Worm (Caenorhabditis elegans) whole organism, young adult: ENCODE data around the gene F43G6.4.

Experiments
- B0019.2 ChIP-seq: fragments of 200-800 bp; sonication (Bioruptor generic); conservative IDR thresholded peaks from 2 replicates; pipeline ENCODE4 v1.3.6; 2022; ENCODE audit warnings: missing genetic modification reagents, missing genetic modification characterization, missing compliant biosample characterization
- C17E4.6 ChIP-seq: fragments of 200-800 bp; sonication (Bioruptor generic); IDR thresholded peaks from 2 replicates; pipeline ENCODE4 v1.3.6; 2022; ENCODE audit warnings: missing genetic modification reagents, missing genetic modification characterization, missing compliant biosample characterization
- F10E7.11 ChIP-seq: sonication (generic microtip); optimal IDR thresholded peaks from 2 replicates; lab custom pipeline; 2017; ENCODE audit warnings: mild to moderate bottlenecking, missing genetic modification characterization, moderate library complexity, missing compliant biosample characterization
- F22D6.2 ChIP-seq: sonication (generic microtip); optimal IDR thresholded peaks from 2 replicates; lab custom pipeline; 2016; ENCODE audit warnings: mild to moderate bottlenecking, missing genetic modification characterization, missing compliant biosample characterization
- F23B12.7 ChIP-seq: sonication (generic microtip); optimal IDR thresholded peaks from 2 replicates; lab custom pipeline; 2017; ENCODE audit warnings: missing genetic modification characterization, mild to moderate bottlenecking, missing compliant biosample characterization, antibody characterized with exemption, moderate library complexity; ENCODE audit not compliant: insufficient read depth
- F49E8.2 ChIP-seq: sonication (generic microtip); optimal IDR thresholded peaks from 3 replicates; lab custom pipeline; 2017; ENCODE audit warnings: missing genetic modification characterization, mild to moderate bottlenecking, missing compliant biosample characterization, antibody characterized with exemption, moderate library complexity; ENCODE audit not compliant: insufficient read depth
- K11D2.4 ChIP-seq: fragments of 200-800 bp; sonication (Bioruptor generic); IDR thresholded peaks from 2 replicates; pipeline ENCODE4 v1.3.6; 2022; ENCODE audit warnings: missing genetic modification reagents, missing genetic modification characterization, missing compliant biosample characterization
- K12H6.12 ChIP-seq: fragments of 200-800 bp; sonication (Bioruptor generic); optimal IDR thresholded peaks from 2 replicates; lab custom pipeline; 2018; ENCODE audit warnings: mild to moderate bottlenecking, missing genetic modification characterization, missing compliant biosample characterization
- T26A5.8 ChIP-seq: sonication (generic microtip); optimal IDR thresholded peaks from 2 replicates; lab custom pipeline; 2016; ENCODE audit warnings: missing genetic modification characterization, missing compliant biosample characterization
- Y56A3A.18 ChIP-seq: fragments of 200-800 bp; sonication (Bioruptor generic); IDR thresholded peaks from 2 replicates; pipeline ENCODE4 v1.3.6; 2022; ENCODE audit warnings: missing genetic modification reagents, missing genetic modification characterization, missing compliant biosample characterization
- Y79H2A.3 ChIP-seq: fragments of 200-800 bp; sonication (Bioruptor generic); conservative IDR thresholded peaks from 2 replicates; pipeline ENCODE4 v1.3.6; 2022; ENCODE audit warnings: missing genetic modification reagents, missing genetic modification characterization, missing compliant biosample characterization
- akir-1 ChIP-seq: fragments of 200-800 bp; sonication (Bioruptor generic); optimal IDR thresholded peaks from 2 replicates; lab custom pipeline; 2018; ENCODE audit warnings: mild to moderate bottlenecking, missing genetic modification characterization, moderate library complexity, missing compliant biosample characterization
- aptf-2 ChIP-seq: fragments of 200-800 bp; sonication (Bioruptor generic); conservative IDR thresholded peaks from 2 replicates; pipeline ENCODE4 v1.3.6; 2022; ENCODE audit warnings: missing genetic modification reagents, missing genetic modification characterization, missing compliant biosample characterization
- attf-5 ChIP-seq: fragments of 200-800 bp; sonication (Bioruptor generic); optimal IDR thresholded peaks from 2 replicates; lab custom pipeline; 2018; ENCODE audit warnings: mild to moderate bottlenecking, missing genetic modification characterization, missing compliant biosample characterization
- attf-6 ChIP-seq: fragments of 200-800 bp; sonication (Bioruptor generic); IDR thresholded peaks from 2 replicates; pipeline ENCODE4 v1.3.6; 2022; ENCODE audit warnings: missing genetic modification reagents, missing genetic modification characterization, missing compliant biosample characterization
- bed-2 ChIP-seq: fragments of 200-800 bp; sonication (Bioruptor generic); IDR thresholded peaks from 2 replicates; pipeline ENCODE4 v1.3.6; 2022; ENCODE audit warnings: missing genetic modification reagents, missing genetic modification characterization, missing compliant biosample characterization
- cebp-1 ChIP-seq, 2 experiments: fragments of 200-800 bp in 1 of 2; sonication (Bioruptor generic) in 1 of 2; sonication (generic microtip) in 1 of 2; IDR thresholded peaks in 1 of 2; optimal IDR thresholded peaks in 1 of 2; 2 replicates each; pipeline versions ENCODE4 v1.3.6 to Lab custom; 2017 to 2022; ENCODE audit warnings: missing compliant biosample characterization in 2 of 2, missing genetic modification characterization in 2 of 2, mild to moderate bottlenecking in 1 of 2, missing genetic modification reagents in 1 of 2, moderate library complexity in 1 of 2
- ceh-27 ChIP-seq: fragments of 200-800 bp; sonication (Bioruptor generic); optimal IDR thresholded peaks from 2 replicates; lab custom pipeline; 2018; ENCODE audit warnings: mild to moderate bottlenecking, missing genetic modification characterization, moderate library complexity, missing compliant biosample characterization
- ceh-40 ChIP-seq: fragments of 200-800 bp; sonication (Bioruptor generic); IDR thresholded peaks from 2 replicates; pipeline ENCODE4 v1.3.6; 2022; ENCODE audit warnings: missing genetic modification characterization, missing compliant biosample characterization
- ceh-58 ChIP-seq: fragments of 200-800 bp; sonication (Bioruptor generic); IDR thresholded peaks from 2 replicates; pipeline ENCODE4 v1.3.6; 2022; ENCODE audit warnings: missing genetic modification characterization, missing compliant biosample characterization
- chd-7 ChIP-seq: sonication (generic microtip); optimal IDR thresholded peaks from 2 replicates; lab custom pipeline; 2016; ENCODE audit warnings: mild to moderate bottlenecking, missing genetic modification characterization, moderate library complexity, missing compliant biosample characterization
- dox-1 ChIP-seq: fragments of 200-800 bp; sonication (Bioruptor generic); IDR thresholded peaks from 2 replicates; pipeline ENCODE4 v1.3.6; 2022; ENCODE audit warnings: missing genetic modification reagents, missing genetic modification characterization, missing compliant biosample characterization
- egl-44 ChIP-seq: fragments of 200-800 bp; sonication (Bioruptor generic); IDR thresholded peaks from 2 replicates; pipeline ENCODE4 v1.3.6; 2022; ENCODE audit warnings: missing genetic modification reagents, missing genetic modification characterization, missing compliant biosample characterization
- ets-4 ChIP-seq: fragments of 200-800 bp; sonication (Bioruptor generic); optimal IDR thresholded peaks from 2 replicates; lab custom pipeline; 2018; ENCODE audit warnings: mild to moderate bottlenecking, missing genetic modification characterization, missing compliant biosample characterization
- hlh-26 ChIP-seq: fragments of 200-800 bp; sonication (Bioruptor generic); conservative IDR thresholded peaks from 2 replicates; pipeline ENCODE4 v1.3.6; 2022; ENCODE audit warnings: missing genetic modification reagents, missing genetic modification characterization, missing compliant biosample characterization
- hmg-1.2 ChIP-seq: fragments of 200-800 bp; sonication (Bioruptor generic); IDR thresholded peaks from 2 replicates; pipeline ENCODE4 v1.3.6; 2022; ENCODE audit warnings: missing genetic modification reagents, missing genetic modification characterization, missing compliant biosample characterization
- hrde-1 ChIP-seq: sonication (generic microtip); optimal IDR thresholded peaks from 2 replicates; lab custom pipeline; 2016; ENCODE audit warnings: missing genetic modification characterization, mild to moderate bottlenecking, missing compliant biosample characterization, moderate library complexity, missing genotype, missing genetic modification reagents, borderline replicate concordance
- lag-1 ChIP-seq: fragments of 200-800 bp; sonication (Bioruptor generic); IDR thresholded peaks from 2 replicates; pipeline ENCODE4 v1.3.6; 2022; ENCODE audit warnings: missing genetic modification reagents, missing genetic modification characterization, missing compliant biosample characterization
- lin-35 ChIP-seq, 3 experiments: fragments of 150-350 bp in 2 of 3; sonication (generic microtip) in 1 of 3; optimal IDR thresholded peaks; 2 replicates each; lab custom pipeline; 2014 to 2018; ENCODE audit warnings: missing biosample characterization in 3 of 3, missing genetic modification characterization in 3 of 3, missing genetic modification reagents in 3 of 3
- lsl-1 ChIP-seq: fragments of 200-800 bp; sonication (Bioruptor generic); optimal IDR thresholded peaks from 2 replicates; lab custom pipeline; 2018; ENCODE audit warnings: mild to moderate bottlenecking, missing genetic modification characterization, moderate library complexity, missing compliant biosample characterization
- madf-10 ChIP-seq: sonication (generic microtip); optimal IDR thresholded peaks from 2 replicates; lab custom pipeline; 2016; ENCODE audit warnings: mild to moderate bottlenecking, missing genetic modification characterization, missing compliant biosample characterization
- mcd-1 ChIP-seq: fragments of 200-800 bp; sonication (Bioruptor generic); IDR thresholded peaks from 2 replicates; pipeline ENCODE4 v1.3.6; 2022; ENCODE audit warnings: missing genetic modification reagents, missing genetic modification characterization, missing compliant biosample characterization
- mel-28 ChIP-seq: sonication (generic microtip); optimal IDR thresholded peaks from 2 replicates; lab custom pipeline; 2016; ENCODE audit warnings: borderline replicate concordance, mild to moderate bottlenecking, missing genetic modification characterization, missing compliant biosample characterization
- nfya-1 ChIP-seq: sonication (generic microtip); optimal IDR thresholded peaks from 2 replicates; lab custom pipeline; 2017; ENCODE audit warnings: antibody characterized with exemption, missing compliant biosample characterization, missing genetic modification characterization, borderline replicate concordance; ENCODE audit not compliant: insufficient read depth
- pbrm-1 ChIP-seq: fragments of 200-800 bp; sonication (Bioruptor generic); IDR thresholded peaks from 2 replicates; pipeline ENCODE4 v1.3.6; 2022; ENCODE audit warnings: missing genetic modification reagents, missing genetic modification characterization, missing compliant biosample characterization
- rcor-1 ChIP-seq: fragments of 200-800 bp; sonication (Bioruptor generic); IDR thresholded peaks from 2 replicates; pipeline ENCODE4 v1.3.6; 2022; ENCODE audit warnings: missing genetic modification reagents, missing genetic modification characterization, missing compliant biosample characterization
- repo-1 ChIP-seq: sonication (generic microtip); optimal IDR thresholded peaks from 2 replicates; lab custom pipeline; 2017; ENCODE audit warnings: mild to moderate bottlenecking, missing genetic modification characterization, missing compliant biosample characterization
- snpc-1.1 ChIP-seq: sonication (generic microtip); optimal IDR thresholded peaks from 2 replicates; lab custom pipeline; 2017; ENCODE audit warnings: missing genetic modification characterization, mild to moderate bottlenecking, missing compliant biosample characterization, antibody characterized with exemption, moderate library complexity, missing genotype, missing genetic modification reagents; ENCODE audit not compliant: insufficient read depth
- snpc-4 ChIP-seq, 5 experiments: fragments of 150-350 bp in 1 of 5; sonication (generic microtip) in 4 of 5; optimal IDR thresholded peaks; 2 replicates each; lab custom pipeline; 2014 to 2018; ENCODE audit warnings: missing genetic modification characterization in 5 of 5, missing biosample characterization in 3 of 5, antibody characterized with exemption in 2 of 5, mild to moderate bottlenecking in 2 of 5, missing compliant biosample characterization in 2 of 5, missing genotype in 2 of 5, moderate library complexity in 2 of 5, missing genetic modification reagents in 1 of 5
- zfh-2 ChIP-seq: fragments of 200-800 bp; sonication (Bioruptor generic); conservative IDR thresholded peaks from 2 replicates; pipeline ENCODE4 v1.3.6; 2022; ENCODE audit warnings: missing genetic modification reagents, missing genetic modification characterization, missing compliant biosample characterization
- zim-3 ChIP-seq: sonication (generic microtip); optimal IDR thresholded peaks from 2 replicates; lab custom pipeline; 2017; ENCODE audit warnings: mild to moderate bottlenecking, missing genetic modification characterization, moderate library complexity, missing compliant biosample characterization
- ztf-28 ChIP-seq: fragments of 200-800 bp; sonication (Bioruptor generic); IDR thresholded peaks from 2 replicates; pipeline ENCODE4 v1.3.6; 2022; ENCODE audit warnings: missing genetic modification reagents, missing genetic modification characterization, missing compliant biosample characterization

F43G6.4 gene

DNA sequence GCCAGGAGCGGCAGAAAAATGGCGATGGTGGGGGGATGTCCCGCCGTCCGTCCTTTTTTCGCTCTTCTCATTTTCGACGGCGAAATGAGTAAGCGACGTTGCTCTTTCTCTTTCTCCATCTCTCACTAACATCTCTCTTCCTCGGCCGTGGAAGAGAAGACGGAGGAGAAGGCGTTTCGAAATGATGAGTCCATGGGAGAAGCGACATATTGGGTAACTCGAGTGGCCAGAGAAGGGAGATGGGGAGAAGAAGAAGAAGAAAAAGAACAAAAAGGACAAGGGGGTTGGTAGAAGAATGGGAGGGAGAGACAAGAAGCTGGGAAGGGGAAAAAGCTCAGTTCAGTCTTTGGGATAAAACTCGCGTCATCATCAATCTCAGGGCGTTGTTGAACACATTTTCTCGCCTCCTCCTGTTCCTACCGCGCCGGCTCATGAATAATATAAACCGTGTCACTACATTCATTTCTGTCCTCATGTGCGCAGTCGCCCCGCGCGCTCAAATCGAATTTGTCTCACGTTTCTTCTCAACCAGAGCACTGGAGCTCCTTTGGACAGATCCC lies 38.9 kb upstream of the F43G6.4 start:
- TF ChIP-seq ceh-27 (GFP tag; lab: Kevin White, UChicago) (peak; percentile 25), bed-2 (GFP tag; lab: Robert Waterston, UW) (no peak), cebp-1 (GFP tag; IDR thresholded peaks at IDR 0.05; lab: Robert Waterston, UW) (no peak), cebp-1 (tag; optimal IDR thresholded peaks at IDR 0.05; lab: Kevin White, UChicago) (peak; percentile 63), attf-5 (GFP tag; lab: Kevin White, UChicago) (no peak), zfh-2 (GFP tag; lab: Robert Waterston, UW) (peak; percentile 62), lin-35 (GFP tag; optimal IDR thresholded peaks at IDR 0.05; lab: Kevin White, UChicago) (peak in 1 of 3 experiments; percentile 23), F23B12.7 (no peak)
- TF ChIP-seq, all 124 proteins: peak for 4

DNA sequence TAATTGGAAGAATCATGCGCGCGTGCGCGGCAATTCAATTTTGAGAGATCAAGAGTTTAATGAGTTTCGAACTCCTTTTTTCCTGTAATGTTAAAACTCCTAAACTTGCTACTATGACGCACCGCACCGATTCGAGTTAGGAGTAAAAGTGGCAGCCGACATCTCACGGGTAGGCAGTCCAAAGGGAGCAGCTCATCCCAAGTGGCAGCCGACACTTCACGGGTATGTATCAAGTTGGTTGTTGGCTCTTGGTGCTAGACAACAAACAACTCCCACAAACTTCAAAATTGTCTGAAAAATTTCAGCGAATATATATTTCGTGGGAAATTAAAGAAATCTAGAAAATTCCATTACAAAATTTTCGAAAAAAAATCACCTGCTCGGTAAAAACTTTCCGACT lies 37.4 kb upstream of the F43G6.4 start:
- no peak for TF ChIP-seq ztf-28 (GFP tag; lab: Robert Waterston, UW)
- no peak for TF ChIP-seq Y56A3A.18 (GFP tag; lab: Robert Waterston, UW)
- TF ChIP-seq pbrm-1 = no peak
- no peak for TF ChIP-seq rcor-1 (GFP tag; lab: Robert Waterston, UW)
- no peak for TF ChIP-seq snpc-4 (GFP tag; optimal IDR thresholded peaks at IDR 0.05; lab: Kevin White, UChicago)
- TF ChIP-seq snpc-4 (tag; optimal IDR thresholded peaks at IDR 0.05; lab: Kevin White, UChicago) = peak in 3 of 4 experiments; percentile 51 to 79 (median 76)
- no peak for TF ChIP-seq attf-6 (GFP tag; lab: Robert Waterston, UW)
- no peak for TF ChIP-seq F49E8.2
- TF ChIP-seq T26A5.8 (tag; lab: Kevin White, UChicago) = no peak
- TF ChIP-seq chd-7 (tag; lab: Kevin White, UChicago) = no peak
- no peak for TF ChIP-seq madf-10
- peak; percentile 16 for TF ChIP-seq snpc-1.1 (tag; lab: Kevin White, UChicago)
- no peak for TF ChIP-seq C17E4.6 (GFP tag; lab: Robert Waterston, UW)
- TF ChIP-seq, all 124 proteins: peak for 2

DNA sequence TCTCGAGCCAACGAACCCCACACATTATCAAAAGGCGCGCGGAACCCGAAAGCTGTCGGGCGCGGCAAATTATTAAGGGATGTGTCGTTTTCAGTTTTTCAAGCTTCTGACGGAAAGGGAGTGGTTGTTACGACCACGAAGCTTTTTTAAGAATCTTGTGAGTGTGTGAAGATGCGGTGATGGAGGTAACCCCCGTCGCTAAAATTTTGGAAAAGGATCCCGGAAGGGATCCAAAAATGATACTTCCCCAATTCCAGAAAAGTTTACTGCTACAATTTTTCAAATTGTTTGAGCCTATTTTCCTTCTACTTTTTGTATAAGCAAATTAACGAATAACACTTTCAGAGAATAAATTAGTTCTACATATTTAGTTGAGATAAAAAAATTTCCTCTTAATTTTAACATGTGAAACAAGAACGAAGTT lies 33.9 kb upstream of the F43G6.4 start:
- TF ChIP-seq F22D6.2 (tag; lab: Kevin White, UChicago) = no peak
- TF ChIP-seq mcd-1 (GFP tag; lab: Robert Waterston, UW) = peak; percentile 33; the same call in 1 of the 2 replicates
- TF ChIP-seq akir-1 (GFP tag; lab: Kevin White, UChicago) = no peak
- no peak for TF ChIP-seq repo-1 (tag; lab: Kevin White, UChicago)
- peak; percentile 44 for TF ChIP-seq lsl-1 (GFP tag; lab: Kevin White, UChicago)
- TF ChIP-seq Y79H2A.3 (GFP tag; lab: Robert Waterston, UW) = no peak
- TF ChIP-seq hrde-1 (tag; lab: Kevin White, UChicago) = no peak
- TF ChIP-seq zim-3 (tag; lab: Kevin White, UChicago) = peak; percentile 61
- no peak for TF ChIP-seq mel-28 (tag; lab: Kevin White, UChicago)
- no peak for TF ChIP-seq F10E7.11 (tag; lab: Kevin White, UChicago)
- no peak for TF ChIP-seq T26A5.8 (tag; lab: Kevin White, UChicago)
- no peak for TF ChIP-seq ets-4 (GFP tag; lab: Kevin White, UChicago)
- TF ChIP-seq nfya-1 (tag; lab: Kevin White, UChicago) = no peak
- 0 out of 2 replicates have a peak, but pooled peaks have one; percentile 23 for TF ChIP-seq hmg-1.2
- no peak for TF ChIP-seq B0019.2
- peak; percentile 77 for TF ChIP-seq dox-1 (GFP tag; lab: Robert Waterston, UW)
- no peak for TF ChIP-seq lag-1 (GFP tag; lab: Robert Waterston, UW)
- TF ChIP-seq ceh-40 = peak; percentile 73; the same call in 1 of the 2 replicates
- TF ChIP-seq K11D2.4 (GFP tag; lab: Robert Waterston, UW) = no peak
- TF ChIP-seq hlh-26 (GFP tag; lab: Robert Waterston, UW) = no peak
- TF ChIP-seq aptf-2 = no peak
- TF ChIP-seq K12H6.12 = peak; percentile 50
- no peak for TF ChIP-seq ceh-58 (GFP tag; lab: Robert Waterston, UW)
- peak; percentile 33; the same call in 1 of the 2 replicates for TF ChIP-seq egl-44 (GFP tag; lab: Robert Waterston, UW)
- no peak for TF ChIP-seq chd-7 (tag; lab: Kevin White, UChicago)
